Worm (Caenorhabditis elegans) whole organism, early embryonic: ENCODE measurements around the gene pmk-1.

Source experiments
- aly-1 ChIP-seq: sonication (generic microtip); optimal IDR thresholded peaks from 2 replicates; lab custom pipeline; 2016; ENCODE audit warnings: missing genetic modification characterization, missing compliant biosample characterization
- ama-1 ChIP-seq: fragments of 150-350 bp; optimal IDR thresholded peaks from 2 replicates; lab custom pipeline; 2014
- ceh-13 ChIP-seq: fragments of 200-800 bp; sonication (Bioruptor generic); optimal IDR thresholded peaks from 2 replicates; lab custom pipeline; 2018; ENCODE audit warnings: mild to moderate bottlenecking, missing genetic modification characterization, missing compliant biosample characterization
- ceh-36 ChIP-seq: sonication (generic microtip); optimal IDR thresholded peaks from 2 replicates; lab custom pipeline; 2016; ENCODE audit warnings: missing genetic modification characterization, inconsistent platforms, missing compliant biosample characterization
- hmg-4 ChIP-seq: fragments of 200-800 bp; sonication (Bioruptor generic); optimal IDR thresholded peaks from 2 replicates; lab custom pipeline; 2018; ENCODE audit warnings: mild to moderate bottlenecking, missing genetic modification characterization, missing compliant biosample characterization
- hnd-1 ChIP-seq: sonication (generic microtip); optimal IDR thresholded peaks from 2 replicates; lab custom pipeline; 2016; ENCODE audit warnings: missing genetic modification characterization, missing compliant biosample characterization
- scrt-1 ChIP-seq: fragments of 200-800 bp; sonication (Bioruptor generic); IDR thresholded peaks from 2 replicates; pipeline ENCODE4 v1.3.6; 2022; ENCODE audit warnings: missing genetic modification characterization, missing compliant biosample characterization
- sea-1 ChIP-seq: fragments of 200-800 bp; sonication (Bioruptor generic); conservative IDR thresholded peaks from 2 replicates; pipeline ENCODE4 v1.3.6; 2022; ENCODE audit warnings: missing genetic modification characterization, missing compliant biosample characterization
- tbx-11 ChIP-seq: fragments of 200-800 bp; sonication (Bioruptor generic); IDR thresholded peaks from 2 replicates; pipeline ENCODE4 v1.3.6; 2022; ENCODE audit warnings: missing genetic modification characterization, missing compliant biosample characterization
- tbx-37 ChIP-seq: fragments of 200-800 bp; sonication (Bioruptor generic); conservative IDR thresholded peaks from 2 replicates; pipeline ENCODE4 v1.3.6; 2022; ENCODE audit warnings: missing genetic modification reagents, missing genetic modification characterization, missing compliant biosample characterization
- tra-4 ChIP-seq: sonication (generic microtip); optimal IDR thresholded peaks from 2 replicates; lab custom pipeline; 2017; ENCODE audit warnings: missing genetic modification characterization, missing compliant biosample characterization

DNA sequence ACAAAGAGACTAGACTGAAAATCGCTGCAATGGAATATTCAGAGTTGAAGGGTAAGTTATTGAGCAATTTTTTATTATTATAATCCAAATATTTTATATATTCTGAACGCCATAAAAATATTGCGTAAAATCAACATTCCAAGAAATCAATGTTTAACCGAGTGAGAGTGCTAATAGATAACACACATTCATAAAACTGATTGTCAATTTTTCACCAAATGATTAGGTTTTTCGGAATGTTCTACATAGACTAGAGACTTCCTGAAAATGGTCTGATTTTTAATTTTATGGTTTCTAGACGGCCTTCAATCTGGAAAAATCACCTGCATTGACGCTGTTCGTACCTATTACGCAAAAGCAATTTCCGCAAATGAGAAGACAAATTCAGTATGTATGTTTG is 4.1 kb downstream of the pmk-1 start:
- TF ChIP-seq hmg-4 (no peak), hnd-1 (tag; lab: Kevin White, UChicago) (no peak), ama-1 (no peak), scrt-1 (no peak), ceh-36 (tag; lab: Kevin White, UChicago) (no peak), ceh-13 (GFP tag; lab: Kevin White, UChicago) (no peak), aly-1 (tag; lab: Kevin White, UChicago) (no peak), sea-1 (GFP tag; lab: Robert Waterston, UW) (no peak), tbx-11 (GFP tag; lab: Robert Waterston, UW) (no peak), tbx-37 (GFP tag; lab: Robert Waterston, UW) (no peak), tra-4 (no peak)
